Worm (Caenorhabditis elegans): ENCODE measurements around the gene nep-9.

The nep-9 gene

ce11 chrII:3399212-3399611 lies at the start of gene nep-9:
Gene nep-9 (minus strand): TSS chrII:3399312.
- TF ChIP-seq unc-62 (GFP tag; optimal IDR thresholded peaks at IDR 0.05), result no peak

- no peak for TF ChIP-seq unc-62 (GFP tag; optimal IDR thresholded peaks at IDR 0.05)
These were observed 49.7 kb upstream of the nep-9 start, which contains the start of gene C16C8.25 for ce11 chrII:3448776-3449280. Gene C16C8.25 (plus strand): TSS chrII:3449230.

DNA sequence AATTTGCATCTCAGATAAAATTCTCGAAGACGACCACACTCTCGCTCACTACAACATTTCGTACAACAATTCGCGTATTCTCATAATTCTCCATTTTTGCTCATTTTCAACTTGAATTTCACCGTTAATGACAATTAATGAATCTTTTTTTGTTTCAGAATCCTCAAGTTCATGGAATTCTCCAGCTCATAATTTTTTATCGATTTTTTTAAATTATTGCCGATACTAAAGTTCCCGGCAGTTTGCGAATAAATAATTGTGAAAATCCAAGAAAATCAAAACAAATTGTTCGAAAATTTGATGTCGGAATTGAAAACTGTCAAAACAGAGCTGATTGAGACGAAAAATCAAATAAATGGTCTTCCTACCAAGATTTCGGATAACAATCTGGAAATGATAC lies 48.8 kb upstream of the nep-9 start, which contains the start of gene C16C8.21:
TSS of gene C16C8.21 (plus strand) at position 301 of the 400 bp plus-strand sequence.
- TF ChIP-seq unc-62 (GFP tag; optimal IDR thresholded peaks at IDR 0.05), result no peak

ce11 chrII:3446647-3447046 lies 47.5 kb upstream of the nep-9 start, which contains the start of the genes C16C8.20 and gldi-6:
Gene C16C8.20 (plus strand): TSS chrII:3446947.
Gene gldi-6 (plus strand): TSS chrII:3446947.
- no peak for TF ChIP-seq unc-62 (GFP tag; optimal IDR thresholded peaks at IDR 0.05)

DNA sequence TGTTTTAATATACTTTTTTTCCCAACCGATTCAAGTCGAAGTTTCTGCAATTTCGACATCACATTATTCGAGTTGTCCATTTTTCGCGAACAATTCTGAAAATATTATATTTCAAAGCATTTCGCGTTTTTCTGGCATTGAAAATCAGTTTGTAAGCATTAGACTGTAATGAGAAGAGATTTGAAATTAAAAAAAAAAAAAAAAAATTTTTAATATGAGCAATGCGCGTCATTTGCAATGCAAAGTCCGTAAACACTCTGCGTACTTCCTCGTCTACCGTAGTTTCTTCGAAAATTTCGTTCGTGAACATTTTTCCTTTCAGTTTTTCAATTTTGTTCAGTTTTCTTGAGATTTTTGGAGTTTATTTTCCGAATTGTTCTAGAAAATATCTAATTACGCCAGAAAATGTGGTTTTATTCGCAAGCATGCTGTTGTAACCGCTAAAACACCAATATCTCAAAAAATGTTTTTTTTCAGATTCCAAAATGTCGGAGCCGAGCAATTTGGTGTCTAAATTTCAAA lies 46.2 kb upstream of the nep-9 start, which contains the start of the genes C16C8.5 and C16C8.16:
TSS of gene C16C8.5 (minus strand) at position 101 of the 522 bp plus-strand sequence.
TSS of gene C16C8.16 (plus strand) at position 472 of the 522 bp plus-strand sequence.
- TF ChIP-seq unc-62 (GFP tag; optimal IDR thresholded peaks at IDR 0.05), result no peak

ce11 chrII:3444280-3444679 lies 45.2 kb upstream of the nep-9 start, which contains the start of gene C16C8.4:
Gene C16C8.4 (minus strand): TSS chrII:3444380.
- no peak for TF ChIP-seq unc-62 (GFP tag; optimal IDR thresholded peaks at IDR 0.05)

ce11 chrII:3443154-3443553 lies 44.0 kb upstream of the nep-9 start, which contains the start of gene C16C8.22:
Gene C16C8.22 (minus strand): TSS chrII:3443254.
- TF ChIP-seq unc-62 (GFP tag; optimal IDR thresholded peaks at IDR 0.05), result no peak

DNA sequence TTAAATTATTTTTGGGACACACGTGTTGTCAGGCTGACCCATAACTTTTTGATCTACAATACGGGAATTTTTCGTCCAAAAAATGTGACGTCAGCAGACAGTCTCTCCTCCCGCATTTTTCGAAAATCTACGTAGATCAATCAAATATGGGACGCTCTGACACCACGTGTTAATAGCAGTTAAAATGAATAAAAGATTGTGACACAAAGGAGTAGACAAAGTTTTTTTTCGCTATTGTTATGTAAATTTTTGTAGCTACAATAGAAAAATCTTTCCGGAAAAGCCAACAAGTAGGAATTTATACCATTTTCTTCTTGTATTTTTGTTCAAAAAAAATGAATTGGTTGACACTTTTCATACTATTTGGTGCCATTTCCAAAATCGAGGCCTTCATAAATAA lies 42.3 kb upstream of the nep-9 start, which contains the start of gene C16C8.27:
TSS of gene C16C8.27 (plus strand) at position 301 of the 400 bp plus-strand sequence.
- no peak for TF ChIP-seq unc-62 (GFP tag; optimal IDR thresholded peaks at IDR 0.05)

DNA sequence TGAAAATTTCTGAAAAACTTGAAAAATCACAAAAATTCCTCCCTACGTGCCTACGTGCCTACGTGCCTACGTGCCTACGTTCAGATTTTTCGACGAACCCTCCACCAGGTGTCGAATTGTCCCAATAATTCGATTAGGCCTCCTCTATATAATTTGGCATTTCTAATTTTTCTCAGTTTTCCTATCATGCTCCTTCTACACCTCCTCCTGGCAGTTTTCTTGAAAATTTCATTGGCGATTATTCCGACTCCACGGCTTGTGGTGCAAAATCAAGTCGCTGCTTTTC lies 41.5 kb upstream of the nep-9 start, which contains the start of gene C16C8.17:
TSS of gene C16C8.17 (plus strand) at position 187 of the 286 bp plus-strand sequence.
- TF ChIP-seq unc-62 (GFP tag; optimal IDR thresholded peaks at IDR 0.05), result no peak

DNA sequence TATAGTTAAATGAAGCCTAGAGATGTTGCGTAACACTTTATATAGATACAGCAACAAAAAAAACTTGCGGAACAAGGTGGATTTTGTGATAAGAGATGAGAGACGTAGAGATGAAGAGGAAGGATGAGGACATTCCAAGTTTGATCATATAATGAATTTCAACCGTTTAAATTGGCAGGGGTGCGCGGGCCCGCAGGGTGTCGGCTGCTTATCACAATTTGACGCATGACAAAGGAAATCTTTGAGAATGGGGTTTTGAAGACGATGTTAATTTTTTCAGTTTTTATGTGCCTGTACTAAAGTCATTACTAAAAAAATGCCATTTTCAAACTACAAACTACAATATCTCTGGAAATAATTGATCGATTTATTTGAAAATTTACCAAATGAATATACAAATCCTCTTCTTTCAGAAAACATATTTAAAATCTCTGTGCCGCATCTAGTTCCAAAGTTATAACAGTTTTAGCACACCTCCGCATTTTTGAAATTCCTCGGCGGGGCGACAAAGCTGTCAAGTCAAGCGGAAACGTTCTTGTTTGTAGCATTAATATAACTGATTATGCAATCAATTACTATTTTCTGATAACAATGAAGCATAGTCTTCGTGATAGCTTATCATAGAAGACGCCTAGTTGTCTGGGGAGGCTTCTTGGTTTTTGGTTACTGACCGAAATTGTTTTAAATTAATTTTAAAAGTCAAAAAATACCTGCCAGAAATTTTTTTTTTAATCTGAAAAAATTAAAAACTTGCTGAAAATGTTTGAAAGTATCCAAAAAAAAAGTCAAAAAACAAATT lies 40.9 kb upstream of the nep-9 start:
- TF ChIP-seq unc-62 (GFP tag; optimal IDR thresholded peaks at IDR 0.05), result no peak

DNA sequence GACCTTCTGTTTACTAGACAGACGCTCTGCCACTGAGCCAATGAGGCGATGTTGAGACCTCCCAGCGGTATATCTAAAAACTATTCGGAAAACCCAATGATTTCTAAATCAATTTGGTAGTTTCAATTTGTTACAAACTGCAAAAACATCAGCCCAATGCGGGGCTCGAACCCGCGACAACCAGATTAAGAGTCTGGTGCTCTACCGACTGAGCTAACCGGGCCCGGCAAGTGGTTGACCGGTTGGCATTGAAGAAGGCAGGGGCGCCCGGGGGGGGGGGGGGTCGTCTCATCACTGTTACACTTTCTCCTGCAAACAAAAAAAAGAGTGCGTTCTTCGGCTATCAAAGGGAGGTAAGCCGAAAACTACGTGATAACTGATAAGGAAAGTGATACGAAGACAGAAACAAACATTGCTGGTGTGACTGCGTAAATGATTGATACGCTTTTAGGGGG lies 40.2 kb upstream of the nep-9 start:
- no peak for TF ChIP-seq unc-62 (GFP tag; optimal IDR thresholded peaks at IDR 0.05)

- no peak for TF ChIP-seq unc-62 (GFP tag; optimal IDR thresholded peaks at IDR 0.05)
These were observed 39.2 kb upstream of the nep-9 start for ce11 chrII:3438280-3438679.

DNA sequence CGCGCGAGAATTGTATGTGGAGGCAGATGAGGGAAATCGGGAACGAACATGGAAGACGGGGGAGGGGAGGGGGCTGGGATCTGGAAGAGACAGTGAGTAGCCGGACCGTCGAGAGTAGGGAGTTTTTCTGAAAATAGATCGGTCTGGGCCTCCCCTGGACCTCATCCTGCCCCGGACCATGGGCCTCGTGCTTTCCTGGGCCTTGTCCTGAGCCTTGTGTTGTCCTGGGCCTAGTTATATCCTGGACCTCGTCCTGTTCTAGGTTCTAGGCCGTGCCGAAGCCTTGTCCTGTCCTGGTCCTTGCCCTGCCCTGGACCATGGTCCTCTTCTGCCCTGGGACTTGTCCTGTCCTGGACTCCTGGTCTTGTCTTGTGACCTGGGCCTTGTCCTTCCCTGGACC lies 38.3 kb upstream of the nep-9 start:
- TF ChIP-seq unc-62 (GFP tag; optimal IDR thresholded peaks at IDR 0.05), result no peak

DNA sequence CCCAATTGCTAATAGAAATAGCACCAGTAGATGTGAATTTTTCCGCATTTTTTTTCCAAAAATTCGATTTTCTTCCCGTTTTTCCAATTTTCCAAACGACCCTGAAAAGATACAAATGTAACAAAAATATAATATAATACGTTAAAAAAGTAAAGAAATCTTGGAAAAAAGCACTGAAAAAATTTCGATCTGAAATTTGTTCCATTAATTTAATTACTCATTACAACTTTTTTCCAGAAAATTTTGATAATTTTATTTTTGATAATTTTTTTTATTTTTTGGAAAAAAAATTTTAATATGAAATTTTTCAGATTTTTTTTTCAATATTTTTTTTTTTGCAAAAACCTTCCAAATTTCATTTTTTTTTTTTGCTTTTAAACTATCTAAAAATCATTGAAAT lies 37.3 kb upstream of the nep-9 start, which contains the start of gene skpo-2:
TSS of gene skpo-2 (minus strand) at position 101 of the 400 bp plus-strand sequence.
- TF ChIP-seq unc-62 (GFP tag; optimal IDR thresholded peaks at IDR 0.05), result no peak

ce11 chrII:3434893-3435503 lies 35.9 kb upstream of the nep-9 start:
- TF ChIP-seq unc-62 (GFP tag; optimal IDR thresholded peaks at IDR 0.05), result no peak

DNA sequence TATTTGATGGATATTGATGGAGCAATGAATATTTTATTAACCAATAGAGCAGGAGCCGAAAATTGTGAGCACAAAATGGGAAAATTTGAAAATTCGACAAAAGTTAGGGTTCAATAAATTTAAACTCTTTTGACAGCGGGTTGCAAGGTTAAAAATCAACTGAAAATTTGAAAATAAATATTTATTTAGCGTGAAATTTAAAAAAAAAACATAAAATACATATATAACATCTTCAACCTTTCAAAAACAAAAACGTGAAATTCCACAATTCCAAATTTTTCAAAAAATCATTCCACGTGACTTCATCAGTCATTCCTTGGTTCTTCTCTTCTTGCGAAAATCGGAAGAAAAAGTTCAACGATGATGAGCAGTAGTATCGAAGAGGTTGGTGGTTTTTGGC lies 30.3 kb upstream of the nep-9 start, which contains the start of gene C16C8.18:
TSS of gene C16C8.18 (plus strand) at position 301 of the 400 bp plus-strand sequence.
- TF ChIP-seq unc-62 (GFP tag; optimal IDR thresholded peaks at IDR 0.05), result no peak
